Fruit fly (Drosophila melanogaster) ovary, adult (tissue): ENCODE results near the gene CG10919.

Experiments
- CG17801 ChIP-seq: fragments of 200-800 bp; optimal IDR thresholded peaks from 2 replicates; lab custom pipeline; 2019; ENCODE audit warnings: missing biosample characterization, mild to moderate bottlenecking, missing genetic modification characterization, moderate library complexity; ENCODE audit not compliant: partially characterized antibody

The CG10919 gene

dm6 chr3R:7757822-7758221 is at the start of gene CG10919:
TSS of gene CG10919 (plus strand) at chr3R:7758122.
- no peak for TF ChIP-seq CG17801 (GFP tag; lab: Kevin White, UChicago)

dm6 chr3R:7719990-7720389 is 37.9 kb upstream of the CG10919 start:
- no peak for TF ChIP-seq CG17801 (GFP tag; lab: Kevin White, UChicago)

- no peak for TF ChIP-seq CG17801 (GFP tag; lab: Kevin White, UChicago)
These were observed 35.8 kb upstream of the CG10919 start, which contains the start of gene CG2616 for dm6 chr3R:7722117-7722516. TSS of gene CG2616 (plus strand) at chr3R:7722417.

dm6 chr3R:7739463-7739862 is 18.5 kb upstream of the CG10919 start, which contains the start of gene CG43254:
TSS of gene CG43254 (minus strand) at chr3R:7739563.
- no peak for TF ChIP-seq CG17801 (GFP tag; lab: Kevin White, UChicago)

dm6 chr3R:7749993-7750392 is 7.9 kb upstream of the CG10919 start, which contains the start of gene pyd3:
TSS of gene pyd3 (minus strand) at chr3R:7750079.
- TF ChIP-seq CG17801 (GFP tag; lab: Kevin White, UChicago): no peak

- TF ChIP-seq CG17801 (GFP tag; lab: Kevin White, UChicago): no peak
These were observed 4.4 kb upstream of the CG10919 start for dm6 chr3R:7753518-7753917.

- TF ChIP-seq CG17801 (GFP tag; lab: Kevin White, UChicago): no peak
These were observed 1.6 kb downstream of the CG10919 start, which contains the start of gene Sp7 for dm6 chr3R:7759486-7759885. TSS of gene Sp7 (plus strand) at chr3R:7759786.

- TF ChIP-seq CG17801 (GFP tag; lab: Kevin White, UChicago): no peak
These were observed 3.1 kb downstream of the CG10919 start for dm6 chr3R:7760970-7761558.

dm6 chr3R:7771656-7772055 is 13.7 kb downstream of the CG10919 start, which contains the start of gene CG11286:
TSS of gene CG11286 (minus strand) at chr3R:7771756.
- no peak for TF ChIP-seq CG17801 (GFP tag; lab: Kevin White, UChicago)

dm6 chr3R:7779620-7780019 is 21.7 kb downstream of the CG10919 start:
- no peak for TF ChIP-seq CG17801 (GFP tag; lab: Kevin White, UChicago)

dm6 chr3R:7782933-7783686 is 25.2 kb downstream of the CG10919 start, which contains the start of gene CG18747:
TSS of gene CG18747 (minus strand) at chr3R:7783446.
- TF ChIP-seq CG17801 (GFP tag; lab: Kevin White, UChicago): no peak

- no peak for TF ChIP-seq CG17801 (GFP tag; lab: Kevin White, UChicago)
These were observed 27.9 kb downstream of the CG10919 start, which contains the start of gene CG18745 for dm6 chr3R:7785784-7786183. TSS of gene CG18745 (minus strand) at chr3R:7786119.

dm6 chr3R:7787899-7788298 is 30.0 kb downstream of the CG10919 start, which contains the start of gene CG18748:
TSS of gene CG18748 (minus strand) at chr3R:7787923.
- no peak for TF ChIP-seq CG17801 (GFP tag; lab: Kevin White, UChicago)

- TF ChIP-seq CG17801 (GFP tag; lab: Kevin White, UChicago): no peak
These were observed 32.2 kb downstream of the CG10919 start, which contains the start of gene CG18746 for dm6 chr3R:7790087-7790486. TSS of gene CG18746 (minus strand) at chr3R:7790187.

- TF ChIP-seq CG17801 (GFP tag; lab: Kevin White, UChicago): no peak
These were observed 32.7 kb downstream of the CG10919 start, which contains the start of gene CG10086 for dm6 chr3R:7790583-7791034. TSS of gene CG10086 (plus strand) at chr3R:7790633.
